Fruit fly (Drosophila melanogaster) whole organism, embryonic: ENCODE measurements around the gene CG5913.

ENCODE experiments used
- CG10321 ChIP-seq: fragments of 200-800 bp; sonication (Bioruptor generic); IDR thresholded peaks from 2 replicates; pipeline ENCODE4 v1.3.6; 2022; ENCODE audit warnings: missing biosample characterization, missing genetic modification characterization
- CG10565 ChIP-seq: fragments of 200-800 bp; sonication (Bioruptor generic); optimal IDR thresholded peaks from 3 replicates; lab custom pipeline; 2016; ENCODE audit warnings: missing biosample characterization, mild to moderate bottlenecking, missing genetic modification characterization
- CG11456 ChIP-seq: fragments of 200-800 bp; sonication (Bioruptor generic); IDR thresholded peaks from 3 replicates; pipeline ENCODE4 v1.3.6; 2022; ENCODE audit warnings: missing biosample characterization, missing genetic modification characterization
- CG14667 ChIP-seq: fragments of 200-800 bp; sonication (Bioruptor generic); IDR thresholded peaks from 2 replicates; pipeline ENCODE4 v1.3.6; 2022; ENCODE audit warnings: missing biosample characterization, missing genetic modification characterization
- CG1647 ChIP-seq: fragments of 200-800 bp; sonication (Bioruptor generic); optimal IDR thresholded peaks from 3 replicates; lab custom pipeline; 2016; ENCODE audit warnings: missing biosample characterization, missing genetic modification characterization
- CG17829 ChIP-seq: fragments of 200-800 bp; optimal IDR thresholded peaks from 2 replicates; lab custom pipeline; 2019; ENCODE audit warnings: missing biosample characterization, mild to moderate bottlenecking, missing genetic modification characterization, moderate library complexity
- CG1832 ChIP-seq: fragments of 200-800 bp; sonication (Bioruptor generic); optimal IDR thresholded peaks from 2 replicates; lab custom pipeline; 2017; ENCODE audit warnings: missing biosample characterization, mild to moderate bottlenecking, missing genetic modification characterization, inconsistent platforms
- CG18599 ChIP-seq: fragments of 200-800 bp; sonication (Bioruptor generic); optimal IDR thresholded peaks from 3 replicates; lab custom pipeline; 2017; ENCODE audit warnings: missing biosample characterization, missing genetic modification characterization, mild to moderate bottlenecking, moderate library complexity, missing genetic modification reagents
- CG2202 ChIP-seq: fragments of 200-800 bp; sonication (Bioruptor generic); optimal IDR thresholded peaks from 2 replicates; lab custom pipeline; 2018; ENCODE audit warnings: missing biosample characterization, mild to moderate bottlenecking, missing genetic modification characterization
- CG31441 ChIP-seq: fragments of 200-800 bp; sonication (Bioruptor generic); IDR thresholded peaks from 2 replicates; pipeline ENCODE4 v1.3.6; 2022; ENCODE audit warnings: missing biosample characterization, missing genetic modification characterization
- CG3163 ChIP-seq: fragments of 200-800 bp; sonication (Bioruptor generic); optimal IDR thresholded peaks from 3 replicates; lab custom pipeline; 2016; ENCODE audit warnings: missing biosample characterization, missing genetic modification characterization
- CG3281 ChIP-seq: fragments of 200-800 bp; sonication (Bioruptor generic); optimal IDR thresholded peaks from 3 replicates; lab custom pipeline; 2017; ENCODE audit warnings: missing biosample characterization, mild to moderate bottlenecking, missing genetic modification characterization
- CG34376 ChIP-seq: fragments of 200-800 bp; sonication (Bioruptor generic); optimal IDR thresholded peaks from 2 replicates; lab custom pipeline; 2018; ENCODE audit warnings: missing biosample characterization, mild to moderate bottlenecking, missing genetic modification characterization
- CG34422 ChIP-seq: fragments of 200-800 bp; sonication (Bioruptor generic); IDR thresholded peaks from 3 replicates; pipeline ENCODE4 v1.3.6; 2022; ENCODE audit warnings: missing biosample characterization, missing genetic modification characterization
- CG3995 ChIP-seq: fragments of 200-800 bp; sonication (Bioruptor generic); optimal IDR thresholded peaks from 3 replicates; lab custom pipeline; 2016; ENCODE audit warnings: missing biosample characterization, missing genetic modification characterization
- CG5245 ChIP-seq: fragments of 200-800 bp; sonication (Bioruptor generic); optimal IDR thresholded peaks from 3 replicates; lab custom pipeline; 2016; ENCODE audit warnings: missing biosample characterization, missing genetic modification characterization
- CG6175 ChIP-seq: fragments of 200-800 bp; sonication (Bioruptor generic); IDR thresholded peaks from 3 replicates; pipeline ENCODE4 v1.3.6; 2022; ENCODE audit warnings: missing biosample characterization, missing genetic modification characterization
- CG6272 ChIP-seq: fragments of 200-800 bp; sonication (Bioruptor generic); IDR thresholded peaks from 2 replicates; pipeline ENCODE4 v1.3.6; 2022; ENCODE audit warnings: missing biosample characterization, missing genetic modification characterization
- CG7556 ChIP-seq: fragments of 200-800 bp; sonication (Bioruptor generic); optimal IDR thresholded peaks from 2 replicates; lab custom pipeline; 2017; ENCODE audit warnings: missing biosample characterization, mild to moderate bottlenecking, missing genetic modification characterization
- CG8089 ChIP-seq: fragments of 200-800 bp; sonication (Bioruptor generic); optimal IDR thresholded peaks from 3 replicates; lab custom pipeline; 2016; ENCODE audit warnings: missing biosample characterization, missing genetic modification characterization
- CG8281 ChIP-seq: fragments of 200-800 bp; sonication (Bioruptor generic); optimal IDR thresholded peaks from 2 replicates; lab custom pipeline; 2018; ENCODE audit warnings: missing biosample characterization, mild to moderate bottlenecking, missing genetic modification characterization, moderate library complexity
- CG8359 ChIP-seq: fragments of 200-800 bp; sonication (Bioruptor generic); optimal IDR thresholded peaks from 2 replicates; lab custom pipeline; 2017; ENCODE audit warnings: missing biosample characterization, mild to moderate bottlenecking, missing genetic modification characterization, borderline replicate concordance
- E2f2 ChIP-seq: fragments of 200-800 bp; sonication (Bioruptor generic); IDR thresholded peaks from 2 replicates; pipeline ENCODE4 v1.3.6; 2022; ENCODE audit warnings: missing biosample characterization, missing genetic modification characterization
- Eip74EF ChIP-seq, 2 experiments: fragments of 200-800 bp in 1 of 2; fragments of >200 bp in 1 of 2; sonication (Bioruptor generic) in 1 of 2; optimal IDR thresholded peaks; 2 replicates each; lab custom pipeline; 2017 to 2019; ENCODE audit warnings: missing biosample characterization in 2 of 2, missing genetic modification characterization in 2 of 2, mild to moderate bottlenecking in 1 of 2, moderate library complexity in 1 of 2
- Gug ChIP-seq: fragments of 200-800 bp; sonication (Bioruptor generic); IDR thresholded peaks from 4 replicates; pipeline ENCODE4 v1.3.6; 2022; ENCODE audit warnings: missing biosample characterization, missing genetic modification characterization
- Hand ChIP-seq: fragments of 200-800 bp; sonication (Bioruptor generic); optimal IDR thresholded peaks from 2 replicates; lab custom pipeline; 2017; ENCODE audit warnings: mild to moderate bottlenecking, missing biosample characterization, missing genetic modification reagents, missing genetic modification characterization
- Mad ChIP-seq: fragments of 200-800 bp; sonication (Bioruptor generic); optimal IDR thresholded peaks from 2 replicates; lab custom pipeline; 2016; ENCODE audit warnings: missing biosample characterization, missing genetic modification characterization
- Mrtf ChIP-seq: fragments of 200-800 bp; sonication (Bioruptor generic); IDR thresholded peaks from 3 replicates; pipeline ENCODE4 v1.3.6; 2022; ENCODE audit warnings: missing biosample characterization, missing genetic modification characterization
- NC2α ChIP-seq: fragments of 200-800 bp; sonication (Bioruptor generic); optimal IDR thresholded peaks from 2 replicates; lab custom pipeline; 2016; ENCODE audit warnings: missing biosample characterization, missing genetic modification characterization
- Nf-YB ChIP-seq: fragments of 200-800 bp; sonication (Bioruptor generic); optimal IDR thresholded peaks from 3 replicates; lab custom pipeline; 2019; ENCODE audit warnings: missing biosample characterization, mild to moderate bottlenecking, missing genetic modification characterization, moderate library complexity
- Poxn ChIP-seq: fragments of 200-800 bp; sonication (Bioruptor generic); IDR thresholded peaks from 2 replicates; pipeline ENCODE4 v1.3.6; 2022; ENCODE audit warnings: missing biosample characterization, missing genetic modification characterization
- Taf1 ChIP-seq: fragments of 200-800 bp; sonication (Bioruptor generic); IDR thresholded peaks from 2 replicates; pipeline ENCODE4 v1.3.6; 2022; ENCODE audit warnings: missing biosample characterization, missing genetic modification characterization
- Usf ChIP-seq: fragments of 200-800 bp; sonication (Bioruptor generic); optimal IDR thresholded peaks from 2 replicates; lab custom pipeline; 2017; ENCODE audit warnings: missing genotype, missing biosample characterization, missing genetic modification characterization
- btn ChIP-seq: fragments of 200-800 bp; sonication (Bioruptor generic); optimal IDR thresholded peaks from 2 replicates; lab custom pipeline; 2016; ENCODE audit warnings: missing biosample characterization, missing genetic modification characterization
- cato ChIP-seq: fragments of 200-800 bp; sonication (Bioruptor generic); optimal IDR thresholded peaks from 2 replicates; lab custom pipeline; 2016; ENCODE audit warnings: missing biosample characterization, missing genetic modification characterization, borderline replicate concordance
- chn ChIP-seq: fragments of 200-800 bp; sonication (Bioruptor generic); optimal IDR thresholded peaks from 2 replicates; lab custom pipeline; 2016; ENCODE audit warnings: missing biosample characterization, missing genetic modification characterization
- dmrt11E ChIP-seq: fragments of 200-800 bp; sonication (Bioruptor generic); optimal IDR thresholded peaks from 3 replicates; lab custom pipeline; 2018; ENCODE audit warnings: missing biosample characterization, mild to moderate bottlenecking, missing genetic modification characterization, moderate library complexity
- exex ChIP-seq: fragments of 200-800 bp; sonication (Bioruptor generic); optimal IDR thresholded peaks from 4 replicates; lab custom pipeline; 2018; ENCODE audit warnings: missing biosample characterization, mild to moderate bottlenecking, missing genetic modification characterization, moderate library complexity
- fu2 ChIP-seq: fragments of 200-800 bp; sonication (Bioruptor generic); optimal IDR thresholded peaks from 2 replicates; lab custom pipeline; 2016; ENCODE audit warnings: missing biosample characterization, missing genetic modification characterization
- grau ChIP-seq: fragments of 200-800 bp; optimal IDR thresholded peaks from 3 replicates; lab custom pipeline; 2019; ENCODE audit warnings: missing biosample characterization, mild to moderate bottlenecking, missing genetic modification characterization, moderate library complexity
- her ChIP-seq: fragments of 200-800 bp; sonication (Bioruptor generic); optimal IDR thresholded peaks from 2 replicates; lab custom pipeline; 2016; ENCODE audit warnings: missing biosample characterization, missing genetic modification characterization
- ken ChIP-seq: fragments of 200-800 bp; sonication (Bioruptor generic); IDR thresholded peaks from 3 replicates; pipeline ENCODE4 v1.3.6; 2022; ENCODE audit warnings: missing biosample characterization, missing genetic modification characterization
- mam ChIP-seq: fragments of 200-800 bp; sonication (Bioruptor generic); optimal IDR thresholded peaks from 3 replicates; lab custom pipeline; 2016; ENCODE audit warnings: missing biosample characterization, missing genetic modification characterization
- nau ChIP-seq: fragments of 200-800 bp; sonication (Bioruptor generic); optimal IDR thresholded peaks from 3 replicates; lab custom pipeline; 2017; ENCODE audit warnings: missing biosample characterization, mild to moderate bottlenecking, missing genetic modification characterization, missing genetic modification reagents
- pan ChIP-seq, 4 experiments: fragments of >200 bp in 3 of 4; fragments of 200-800 bp in 1 of 4; sonication (Bioruptor generic) in 1 of 4; optimal IDR thresholded peaks in 3 of 4; IDR thresholded peaks in 1 of 4; 2 replicates each; pipeline versions ENCODE4 v1.3.6 to Lab custom; 2017 to 2022; ENCODE audit warnings: missing biosample characterization in 2 of 4, missing genetic modification characterization in 2 of 4, mixed read lengths in 1 of 4
- phol ChIP-seq: fragments of 200-800 bp; sonication (Bioruptor generic); optimal IDR thresholded peaks from 3 replicates; lab custom pipeline; 2018; ENCODE audit warnings: missing biosample characterization, mild to moderate bottlenecking, missing genetic modification characterization, moderate library complexity
- sc ChIP-seq, 3 experiments: fragments of >200 bp in 2 of 3; fragments of 200-800 bp in 1 of 3; sonication (Bioruptor generic) in 1 of 3; optimal IDR thresholded peaks; 2 replicates in 2 of 3; 3 replicates in 1 of 3; lab custom pipeline; 2017; ENCODE audit warnings: mild to moderate bottlenecking in 1 of 3, missing biosample characterization in 1 of 3, missing genetic modification characterization in 1 of 3, missing genetic modification reagents in 1 of 3
- stwl ChIP-seq: fragments of 200-800 bp; sonication (Bioruptor generic); optimal IDR thresholded peaks from 3 replicates; lab custom pipeline; 2018; ENCODE audit warnings: missing biosample characterization, mild to moderate bottlenecking, missing genetic modification characterization, moderate library complexity
- trh ChIP-seq: fragments of 200-800 bp; sonication (Bioruptor generic); optimal IDR thresholded peaks from 2 replicates; lab custom pipeline; 2016; ENCODE audit warnings: missing biosample characterization, missing genetic modification characterization
- ttk ChIP-seq: fragments of 200-800 bp; sonication (Bioruptor generic); IDR thresholded peaks from 2 replicates; pipeline ENCODE4 v2.1.2; 2022; ENCODE audit warnings: missing biosample characterization, missing genetic modification characterization

CG5913 gene

DNA sequence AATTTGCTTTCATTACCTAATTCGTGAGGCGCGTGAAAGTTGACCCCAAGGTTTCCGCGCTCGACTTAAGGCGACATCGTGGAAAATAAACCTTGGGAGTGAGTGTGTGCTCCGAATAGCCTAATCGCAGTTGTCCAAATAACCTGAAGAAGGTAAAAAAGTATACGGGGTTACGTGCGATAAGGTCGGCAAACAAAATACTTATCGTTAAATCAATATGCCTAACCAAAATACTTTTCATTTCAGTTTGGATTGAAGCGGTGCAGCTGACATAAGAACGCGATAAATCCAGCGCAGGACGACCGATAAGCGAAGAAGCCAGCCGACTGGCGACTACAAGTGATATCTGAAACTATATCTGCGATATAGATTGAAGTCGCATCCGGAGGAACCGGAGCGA lies 8.2 kb upstream of the CG5913 start (continued):
- TF ChIP-seq CG3281 (GFP tag; lab: Kevin White, UChicago), result no peak
- 0 out of 2 replicates have a peak, but pooled peaks have one; percentile 27 for TF ChIP-seq E2f2
- TF ChIP-seq CG3995 (GFP tag; lab: Kevin White, UChicago), result no peak
- no peak for TF ChIP-seq Poxn (GFP tag; lab: Robert Waterston, UW)
- no peak for TF ChIP-seq CG8281
- TF ChIP-seq Hand, result no peak
- TF ChIP-seq Taf1 (GFP tag; lab: Robert Waterston, UW), result no peak
- TF ChIP-seq CG31441 (GFP tag; lab: Robert Waterston, UW), result no peak; the same call in 1 of the 2 replicates
- no peak for TF ChIP-seq chn
- TF ChIP-seq CG1647, result no peak
- no peak for TF ChIP-seq mam
- TF ChIP-seq fu2, result no peak
- TF ChIP-seq pan (optimal IDR thresholded peaks at IDR 0.05; lab: Kevin White, UChicago), result no peak
- TF ChIP-seq pan (GFP tag; optimal IDR thresholded peaks at IDR 0.05 in 1 of 2, IDR thresholded peaks at IDR 0.05 in 1 of 2), result peak in 1 of 2 experiments; percentile 5
- no peak for TF ChIP-seq CG10321
- no peak for TF ChIP-seq ken (GFP tag; lab: Robert Waterston, UW)
- no peak for TF ChIP-seq btn (GFP tag; lab: Kevin White, UChicago)
- no peak for TF ChIP-seq CG34376 (GFP tag; lab: Kevin White, UChicago)
- TF ChIP-seq Eip74EF (GFP tag; optimal IDR thresholded peaks at IDR 0.05; lab: Kevin White, UChicago), result no peak
- TF ChIP-seq CG8089, result peak; percentile 49
- TF ChIP-seq CG11456 (GFP tag; lab: Robert Waterston, UW), result no peak
- TF ChIP-seq CG3163 (GFP tag; lab: Kevin White, UChicago), result peak; percentile 6
- no peak for TF ChIP-seq ttk (GFP tag; lab: Robert Waterston, UW)
- TF ChIP-seq CG5245, result no peak
- TF ChIP-seq nau (GFP tag; lab: Kevin White, UChicago), result peak; percentile 66
- no peak for TF ChIP-seq CG34422 (GFP tag; lab: Robert Waterston, UW)
- TF ChIP-seq trh, result no peak
- peak; percentile 46 for TF ChIP-seq dmrt11E
- no peak for TF ChIP-seq grau
- TF ChIP-seq Mrtf (GFP tag; lab: Robert Waterston, UW), result no peak
- no peak for TF ChIP-seq CG10565 (GFP tag; lab: Kevin White, UChicago)
- TF ChIP-seq cato (GFP tag; lab: Kevin White, UChicago), result no peak
- peak; percentile 19 for TF ChIP-seq CG8359 (GFP tag; lab: Kevin White, UChicago)
- no peak for TF ChIP-seq CG1832
- TF ChIP-seq Gug (GFP tag; lab: Robert Waterston, UW), result no peak
- TF ChIP-seq sc (optimal IDR thresholded peaks at IDR 0.05; lab: Kevin White, UChicago), result no peak
- peak; percentile 68 for TF ChIP-seq sc (GFP tag; optimal IDR thresholded peaks at IDR 0.05; lab: Kevin White, UChicago)
- TF ChIP-seq her (GFP tag; lab: Kevin White, UChicago), result no peak
- no peak for TF ChIP-seq stwl
- no peak for TF ChIP-seq CG14667
- TF ChIP-seq CG6272 (GFP tag; lab: Robert Waterston, UW), result no peak
- TF ChIP-seq CG18599 (GFP tag; lab: Kevin White, UChicago), result no peak
- TF ChIP-seq Usf (GFP tag; lab: Kevin White, UChicago), result no peak
- TF ChIP-seq NC2α (GFP tag; lab: Kevin White, UChicago), result no peak
- peak; percentile 73 for TF ChIP-seq CG2202 (tag; lab: Kevin White, UChicago)
- TF ChIP-seq phol (tag; lab: Kevin White, UChicago), result no peak
- peak; percentile 9 for TF ChIP-seq CG17829
- TF ChIP-seq exex (tag; lab: Kevin White, UChicago), result no peak
- no peak for TF ChIP-seq CG7556 (GFP tag; lab: Kevin White, UChicago)
- TF ChIP-seq Nf-YB (GFP tag; lab: Kevin White, UChicago), result no peak
- TF ChIP-seq Mad (GFP tag; lab: Kevin White, UChicago), result no peak
- no peak for TF ChIP-seq CG6175 (GFP tag; lab: Robert Waterston, UW)
